Worm (Caenorhabditis elegans) whole organism, early embryonic: ENCODE data around the gene B0303.4.

Experiments used
- ama-1 ChIP-seq: fragments of 150-350 bp; optimal IDR thresholded peaks from 2 replicates; lab custom pipeline; 2014
- ceh-36 ChIP-seq: sonication (generic microtip); optimal IDR thresholded peaks from 2 replicates; lab custom pipeline; 2016; ENCODE audit warnings: missing genetic modification characterization, inconsistent platforms, missing compliant biosample characterization
- hmbx-1 ChIP-seq: sonication (generic microtip); optimal IDR thresholded peaks from 2 replicates; lab custom pipeline; 2016; ENCODE audit warnings: mild to moderate bottlenecking, missing genetic modification characterization, missing compliant biosample characterization
- sea-1 ChIP-seq: fragments of 200-800 bp; sonication (Bioruptor generic); conservative IDR thresholded peaks from 2 replicates; pipeline ENCODE4 v1.3.6; 2022; ENCODE audit warnings: missing genetic modification characterization, missing compliant biosample characterization
- tbx-37 ChIP-seq: fragments of 200-800 bp; sonication (Bioruptor generic); conservative IDR thresholded peaks from 2 replicates; pipeline ENCODE4 v1.3.6; 2022; ENCODE audit warnings: missing genetic modification reagents, missing genetic modification characterization, missing compliant biosample characterization

- TF ChIP-seq tbx-37 = no peak
- TF ChIP-seq ceh-36 = no peak
- no peak for TF ChIP-seq sea-1 (GFP tag; lab: Robert Waterston, UW)
- TF ChIP-seq ama-1 = no peak
- no peak for TF ChIP-seq hmbx-1 (tag; lab: Kevin White, UChicago)
Measured at ce11 chrIII:8657676-8658366, 31.8 kb upstream of the B0303.4 start.
